Fruit fly (Drosophila melanogaster) whole organism, wandering third instar larva: ENCODE data around the gene Anp.

Experiments
- Dfd ChIP-seq: fragments of >200 bp; optimal IDR thresholded peaks from 2 replicates; lab custom pipeline; 2017; ENCODE audit warnings: missing biosample characterization, missing genetic modification characterization
- Myc ChIP-seq: fragments of >200 bp; optimal IDR thresholded peaks from 2 replicates; lab custom pipeline; 2017
- h ChIP-seq: fragments of 200-800 bp; sonication (Bioruptor generic); optimal IDR thresholded peaks from 3 replicates; lab custom pipeline; 2016; ENCODE audit warnings: missing biosample characterization, mild to moderate bottlenecking, missing genetic modification characterization

The Anp gene

DNA sequence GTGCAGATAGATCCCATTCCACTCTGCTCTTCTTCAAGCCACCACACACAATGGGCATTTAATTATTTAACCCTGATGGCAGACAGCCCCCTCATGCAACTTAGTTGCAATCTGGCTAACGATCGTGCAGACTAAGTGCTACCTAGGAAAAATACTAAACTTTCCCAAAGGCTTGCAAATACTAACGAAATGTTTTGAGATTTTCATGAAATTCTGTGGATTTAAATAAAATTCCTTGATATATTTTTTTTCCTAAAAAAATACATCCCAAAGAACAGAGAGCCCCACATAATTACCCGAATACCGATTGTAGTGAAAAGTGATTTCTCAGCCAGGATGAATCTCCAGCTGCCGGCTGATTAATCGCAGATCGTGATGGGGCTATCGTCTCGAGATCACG lies 49.8 kb downstream of the Anp start:
- TF ChIP-seq Dfd (GFP tag; lab: Kevin White, UChicago) = no peak
- no peak for TF ChIP-seq Myc
- TF ChIP-seq h (GFP tag; lab: Kevin White, UChicago) = peak; percentile 13
